Fruit fly (Drosophila melanogaster): ENCODE data around the gene tnc.

tnc gene

dm6 chr3R:25054451-25055188, 70.4 kb downstream of the tnc start, which contains the start of gene CG31109 (continued):
- TF ChIP-seq CG10654 (GFP tag; optimal IDR thresholded peaks at IDR 0.05) (no peak), HLH54F (GFP tag; optimal IDR thresholded peaks at IDR 0.05) (no peak), CG11723 (GFP tag; optimal IDR thresholded peaks at IDR 0.05) (no peak), CG7786 (GFP tag; optimal IDR thresholded peaks at IDR 0.05) (peak; percentile 3), CG17912 (GFP tag; optimal IDR thresholded peaks at IDR 0.05) (no peak), CG31388 (GFP tag; optimal IDR thresholded peaks at IDR 0.05) (no peak), nau (GFP tag; optimal IDR thresholded peaks at IDR 0.05) (no peak), CG6654 (GFP tag; optimal IDR thresholded peaks at IDR 0.05) (no peak), CG17829 (tag; optimal IDR thresholded peaks at IDR 0.05) (peak; percentile 31), CG15601 (tag; optimal IDR thresholded peaks at IDR 0.05) (peak; percentile 36), Med (GFP tag) (peak; percentile 74), ems (GFP tag; optimal IDR thresholded peaks at IDR 0.05) (no peak), CG17328 (GFP tag; IDR thresholded peaks at IDR 0.05) (no peak), YL-1 (GFP tag; optimal IDR thresholded peaks at IDR 0.05) (peak; percentile 54), Atf-2 (GFP tag; optimal IDR thresholded peaks at IDR 0.05) (no peak), ewg (GFP tag; optimal IDR thresholded peaks at IDR 0.05) (no peak), ttk (GFP tag; IDR thresholded peaks at IDR 0.05) (no peak), Hr78 (GFP tag; optimal IDR thresholded peaks at IDR 0.05) (no peak), Hmx (GFP tag; optimal IDR thresholded peaks at IDR 0.05) (no peak), usp (GFP tag; optimal IDR thresholded peaks at IDR 0.05) (no peak), hbn (GFP tag; IDR thresholded peaks at IDR 0.05; ENCODE audit: partially characterized antibody) (peak; percentile 39; the same call in 1 of the 2 replicates), mirr (GFP tag; optimal IDR thresholded peaks at IDR 0.05) (peak; percentile 54), ranshi (GFP tag; IDR thresholded peaks at IDR 0.05) (no peak), fd64A (GFP tag; optimal IDR thresholded peaks at IDR 0.05) (no peak), CG18764 (GFP tag; optimal IDR thresholded peaks at IDR 0.05) (no peak), CG9215 (GFP tag; IDR thresholded peaks at IDR 0.05) (no peak), CG6765 (GFP tag; optimal IDR thresholded peaks at IDR 0.05) (no peak), cwo (GFP tag; optimal IDR thresholded peaks at IDR 0.05) (no peak), Myb (GFP tag; optimal IDR thresholded peaks at IDR 0.05) (peak; percentile 86), knrl (GFP tag; IDR thresholded peaks at IDR 0.05; ENCODE audit: partially characterized antibody) (no peak), CG15073 (GFP tag; optimal IDR thresholded peaks at IDR 0.05) (no peak), Hr51 (GFP tag; optimal IDR thresholded peaks at IDR 0.05) (no peak), gro (GFP tag; optimal IDR thresholded peaks at IDR 0.05) (no peak), zen (tag; optimal IDR thresholded peaks at IDR 0.05) (no peak), CG9876 (GFP tag; optimal IDR thresholded peaks at IDR 0.05) (no peak), CG13624 (GFP tag; optimal IDR thresholded peaks at IDR 0.05) (peak; percentile 42), run (tag; optimal IDR thresholded peaks at IDR 0.05) (no peak), CG13296 (GFP tag; optimal IDR thresholded peaks at IDR 0.05) (peak; percentile 52), Lim3 (GFP tag; IDR thresholded peaks at IDR 0.05) (no peak), CG13424 (tag; optimal IDR thresholded peaks at IDR 0.05) (peak; percentile 22), zf30C (GFP tag; optimal IDR thresholded peaks at IDR 0.05) (peak; percentile 19), Atf6 (GFP tag; IDR thresholded peaks at IDR 0.05) (no peak), toy (GFP tag; IDR thresholded peaks at IDR 0.05) (no peak), Fer2 (tag; optimal IDR thresholded peaks at IDR 0.05) (no peak), sima (GFP tag; optimal IDR thresholded peaks at IDR 0.05) (no peak), sim (GFP tag; IDR thresholded peaks at IDR 0.05) (no peak), ken (GFP tag; IDR thresholded peaks at IDR 0.05) (no peak), CG2889 (GFP tag; IDR thresholded peaks at IDR 0.05) (no peak), D19B (GFP tag; optimal IDR thresholded peaks at IDR 0.05) (no peak), seq (GFP tag; IDR thresholded peaks at IDR 0.05) (no peak)
